Worm (Caenorhabditis elegans): Measurements from ENCODE around the gene srz-29.

Gene srz-29

ce11 chrIV:13633165-13633564 lies 12.6 kb downstream of the srz-29 start, which contains the start of gene fbxa-98:
Gene fbxa-98, plus strand, starts transcription at chrIV:13633407.
- TF ChIP-seq snpc-4 (tag; optimal IDR thresholded peaks at IDR 0.05), result no peak
- TF ChIP-seq ztf-11 (tag; optimal IDR thresholded peaks at IDR 0.05), result no peak
- no peak for TF ChIP-seq F13H6.1 (tag; optimal IDR thresholded peaks at IDR 0.05)
- TF ChIP-seq peb-1 (tag; optimal IDR thresholded peaks at IDR 0.05), result no peak
- TF ChIP-seq nhr-21 (tag; optimal IDR thresholded peaks at IDR 0.05), result no peak
- TF ChIP-seq elt-3 (tag; optimal IDR thresholded peaks at IDR 0.05), result no peak
- TF ChIP-seq C34F6.9 (tag; optimal IDR thresholded peaks at IDR 0.05), result no peak
- no peak for TF ChIP-seq ztf-1 (GFP tag; conservative IDR thresholded peaks at IDR 0.05)
- no peak for TF ChIP-seq unc-62 (GFP tag; optimal IDR thresholded peaks at IDR 0.05)
- TF ChIP-seq fos-1 (tag; optimal IDR thresholded peaks at IDR 0.05), result no peak
- no peak for TF ChIP-seq sem-4 (tag; optimal IDR thresholded peaks at IDR 0.05)
- no peak for TF ChIP-seq nhr-25 (tag; optimal IDR thresholded peaks at IDR 0.05)
- TF ChIP-seq mbf-1 (tag; optimal IDR thresholded peaks at IDR 0.05), result no peak
- TF ChIP-seq lin-11 (tag; optimal IDR thresholded peaks at IDR 0.05), result no peak
- TF ChIP-seq nhr-6 (tag; optimal IDR thresholded peaks at IDR 0.05), result no peak
- TF ChIP-seq ceh-82 (tag; optimal IDR thresholded peaks at IDR 0.05), result no peak
- TF ChIP-seq nhr-77 (tag; optimal IDR thresholded peaks at IDR 0.05), result no peak

- no peak for TF ChIP-seq nhr-12 (tag; optimal IDR thresholded peaks at IDR 0.05)
- TF ChIP-seq sma-3 (GFP tag; optimal IDR thresholded peaks at IDR 0.05), result no peak
- no peak for TF ChIP-seq nhr-129 (tag; optimal IDR thresholded peaks at IDR 0.05)
- no peak for TF ChIP-seq unc-55 (GFP tag; optimal IDR thresholded peaks at IDR 0.05)
- TF ChIP-seq alr-1 (tag; optimal IDR thresholded peaks at IDR 0.05), result no peak
- no peak for TF ChIP-seq ztf-1 (GFP tag; conservative IDR thresholded peaks at IDR 0.05)
- no peak for TF ChIP-seq R02D3.7 (tag; optimal IDR thresholded peaks at IDR 0.05)
- no peak for TF ChIP-seq mab-5 (tag; optimal IDR thresholded peaks at IDR 0.05)
- no peak for TF ChIP-seq egl-27 (tag; optimal IDR thresholded peaks at IDR 0.05)
- TF ChIP-seq dmd-4 (tag; optimal IDR thresholded peaks at IDR 0.05), result no peak
- no peak for TF ChIP-seq lin-39 (tag; optimal IDR thresholded peaks at IDR 0.05)
- TF ChIP-seq nhr-11 (tag; optimal IDR thresholded peaks at IDR 0.05), result no peak
- TF ChIP-seq fos-1 (tag; optimal IDR thresholded peaks at IDR 0.05), result no peak
Measured at ce11 chrIV:13632613-13633012, 13.1 kb downstream of the srz-29 start.

ce11 chrIV:13626469-13626868 lies 19.3 kb downstream of the srz-29 start, which contains the start of gene sru-21:
Gene sru-21, plus strand, starts transcription at chrIV:13626769.
- TF ChIP-seq alr-1 (tag; optimal IDR thresholded peaks at IDR 0.05) (no peak), lin-11 (tag; optimal IDR thresholded peaks at IDR 0.05) (no peak), zag-1 (tag; optimal IDR thresholded peaks at IDR 0.05) (no peak), lin-39 (tag; optimal IDR thresholded peaks at IDR 0.05) (no peak), nhr-23 (tag; optimal IDR thresholded peaks at IDR 0.05) (no peak), nhr-129 (tag; optimal IDR thresholded peaks at IDR 0.05) (no peak), elt-1 (tag; optimal IDR thresholded peaks at IDR 0.05) (no peak), sem-4 (tag; optimal IDR thresholded peaks at IDR 0.05) (no peak), nhr-237 (tag; optimal IDR thresholded peaks at IDR 0.05) (no peak), snpc-4 (tag; optimal IDR thresholded peaks at IDR 0.05) (no peak), dmd-4 (tag; optimal IDR thresholded peaks at IDR 0.05) (no peak), fos-1 (tag; optimal IDR thresholded peaks at IDR 0.05) (no peak), mbf-1 (tag; optimal IDR thresholded peaks at IDR 0.05) (no peak), unc-39 (tag; optimal IDR thresholded peaks at IDR 0.05) (no peak), crh-2 (tag; optimal IDR thresholded peaks at IDR 0.05) (no peak), elt-3 (tag; optimal IDR thresholded peaks at IDR 0.05) (no peak)

- TF ChIP-seq unc-55 (GFP tag; optimal IDR thresholded peaks at IDR 0.05), result no peak
- no peak for TF ChIP-seq lin-13 (GFP tag; optimal IDR thresholded peaks at IDR 0.05)
- TF ChIP-seq nhr-237 (tag; optimal IDR thresholded peaks at IDR 0.05), result no peak
- TF ChIP-seq blmp-1 (tag; optimal IDR thresholded peaks at IDR 0.05; ENCODE audit: insufficient read depth), result no peak
- TF ChIP-seq ztf-1 (GFP tag; conservative IDR thresholded peaks at IDR 0.05), result no peak
- TF ChIP-seq lsy-2 (tag; optimal IDR thresholded peaks at IDR 0.05), result no peak
- TF ChIP-seq ceh-16 (tag; optimal IDR thresholded peaks at IDR 0.05), result no peak
- no peak for TF ChIP-seq gmeb-1 (tag; optimal IDR thresholded peaks at IDR 0.05)
- no peak for TF ChIP-seq sma-9 (GFP tag; optimal IDR thresholded peaks at IDR 0.05)
- no peak for TF ChIP-seq sma-9 (tag; optimal IDR thresholded peaks at IDR 0.05)
- TF ChIP-seq mdl-1 (tag; optimal IDR thresholded peaks at IDR 0.05), result no peak
- no peak for TF ChIP-seq nhr-129 (tag; optimal IDR thresholded peaks at IDR 0.05)
- TF ChIP-seq unc-39 (tag; optimal IDR thresholded peaks at IDR 0.05), result no peak
- no peak for TF ChIP-seq nhr-21 (tag; optimal IDR thresholded peaks at IDR 0.05)
Measured at ce11 chrIV:13623533-13623932, 22.2 kb downstream of the srz-29 start, which contains the start of gene C08F11.1. Gene C08F11.1, plus strand, starts transcription at chrIV:13623833.

Data from whole organism, L2 larva.